Worm (Caenorhabditis elegans): ENCODE measurements around the gene T08A11.1.

ce11 chrIII:4242225-4242862, 20.6 kb downstream of the T08A11.1 start, which contains the start of gene F43C1.7:
- TF ChIP-seq tbx-2 (tag; optimal IDR thresholded peaks at IDR 0.05) (no peak), rnt-1 (tag; optimal IDR thresholded peaks at IDR 0.05) (no peak), tbx-7 (tag; optimal IDR thresholded peaks at IDR 0.05) (no peak), nfya-1 (tag; optimal IDR thresholded peaks at IDR 0.05) (no peak), Y22D7AL.16 (tag; optimal IDR thresholded peaks at IDR 0.05) (no peak), pag-3 (tag; optimal IDR thresholded peaks at IDR 0.05; ENCODE audit: borderline replicate concordance) (no peak), ahr-1 (tag; optimal IDR thresholded peaks at IDR 0.05) (no peak), lin-11 (tag; optimal IDR thresholded peaks at IDR 0.05) (no peak), nhr-11 (tag; optimal IDR thresholded peaks at IDR 0.05) (no peak), dve-1 (tag; optimal IDR thresholded peaks at IDR 0.05) (no peak), npax-4 (tag; optimal IDR thresholded peaks at IDR 0.05) (no peak), ceh-9 (tag; optimal IDR thresholded peaks at IDR 0.05) (no peak), sox-4 (tag; optimal IDR thresholded peaks at IDR 0.05) (no peak)

Measured in whole organism, late embryonic.